Fruit fly (Drosophila melanogaster): ENCODE measurements around the gene CG17672.

CG17672 gene

DNA sequence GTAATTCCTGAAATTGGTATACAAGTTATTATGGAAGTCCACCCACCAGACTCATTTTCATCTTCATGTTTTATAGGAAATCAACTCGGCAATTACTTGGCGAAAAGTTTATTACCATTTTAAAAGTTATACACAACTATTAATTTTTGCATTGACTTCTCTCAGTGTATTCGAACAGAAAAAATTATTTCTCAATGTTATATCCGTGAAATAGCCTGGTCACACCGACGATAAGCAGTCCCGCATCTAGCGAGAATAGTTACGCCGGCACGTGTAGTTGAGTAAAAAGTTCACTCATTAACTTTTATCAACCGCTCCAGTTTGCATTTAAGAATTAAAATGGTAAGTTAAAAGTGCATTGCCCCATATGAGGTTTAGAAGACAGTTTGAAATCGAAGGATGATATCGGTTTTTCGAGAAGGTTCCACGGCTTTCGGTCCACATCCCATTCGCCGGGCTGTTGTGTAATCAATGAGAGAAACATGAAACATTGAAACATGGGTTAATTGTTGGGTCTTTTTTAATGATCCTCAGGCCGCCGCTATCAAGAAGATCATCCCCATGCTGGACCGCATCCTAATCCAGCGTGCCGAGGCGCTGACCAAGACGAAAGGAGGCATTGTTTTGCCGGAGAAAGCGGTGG, 12.8 kb upstream of the CG17672 start, which contains the start of gene CG11267 (continued):
- TF ChIP-seq CG17802 (tag; optimal IDR thresholded peaks at IDR 0.05) (peak; percentile 74), CG12769 (tag; optimal IDR thresholded peaks at IDR 0.05) (peak; percentile 83), Ets65A (GFP tag) (peak; percentile 98), gro (GFP tag; optimal IDR thresholded peaks at IDR 0.05) (peak; percentile 67), CG9876 (GFP tag; optimal IDR thresholded peaks at IDR 0.05) (peak; percentile 67), CG4707 (GFP tag; optimal IDR thresholded peaks at IDR 0.05) (no peak), CG6254 (GFP tag; optimal IDR thresholded peaks at IDR 0.05) (peak; percentile 71), MBD-R2 (GFP tag; IDR thresholded peaks at IDR 0.05) (peak; percentile 80; the same call in 1 of the 2 replicates), zfh2 (GFP tag; optimal IDR thresholded peaks at IDR 0.05) (peak; percentile 80), ewg (GFP tag; optimal IDR thresholded peaks at IDR 0.05) (peak; percentile 58), CG9215 (GFP tag; IDR thresholded peaks at IDR 0.05) (peak; percentile 72), cwo (GFP tag; optimal IDR thresholded peaks at IDR 0.05) (peak; percentile 84), H15 (GFP tag; IDR thresholded peaks at IDR 0.05) (peak; percentile 91), CG15269 (tag; optimal IDR thresholded peaks at IDR 0.05) (peak; percentile 82), pum (GFP tag; optimal IDR thresholded peaks at IDR 0.05) (peak; percentile 67), fu2 (GFP tag; optimal IDR thresholded peaks at IDR 0.05) (peak; percentile 70), disco-r (GFP tag; optimal IDR thresholded peaks at IDR 0.05) (peak; percentile 27), tin (GFP tag; optimal IDR thresholded peaks at IDR 0.05) (peak; percentile 87), CG1832 (GFP tag; optimal IDR thresholded peaks at IDR 0.05) (no peak), Optix (GFP tag; IDR thresholded peaks at IDR 0.05) (peak; percentile 52; the same call in 1 of the 3 replicates), CG6683 (GFP tag; optimal IDR thresholded peaks at IDR 0.05) (peak; percentile 65), CG32532 (GFP tag; IDR thresholded peaks at IDR 0.05) (peak; percentile 95), slbo (GFP tag; IDR thresholded peaks at IDR 0.05) (peak; percentile 88), btn (GFP tag; optimal IDR thresholded peaks at IDR 0.05) (peak; percentile 34), eve (GFP tag; optimal IDR thresholded peaks at IDR 0.05) (peak in 1 of 2 experiments; percentile 88), peb (GFP tag; IDR thresholded peaks at IDR 0.05) (peak; percentile 73), CG3163 (GFP tag; optimal IDR thresholded peaks at IDR 0.05) (peak; percentile 12), CG17568 (GFP tag; optimal IDR thresholded peaks at IDR 0.05) (peak; percentile 62), fd3F (GFP tag; optimal IDR thresholded peaks at IDR 0.05) (peak; percentile 56), amos (GFP tag; IDR thresholded peaks at IDR 0.05; ENCODE audit: partially characterized antibody) (no peak), Bgb (GFP tag; IDR thresholded peaks at IDR 0.05; ENCODE audit: partially characterized antibody) (no peak), Hr78 (GFP tag; optimal IDR thresholded peaks at IDR 0.05) (peak in 1 of 2 experiments; percentile 2), CG42726 (GFP tag; IDR thresholded peaks at IDR 0.05; ENCODE audit: partially characterized antibody) (no peak), dmrt11E (tag; optimal IDR thresholded peaks at IDR 0.05) (peak; percentile 62), en (GFP tag; optimal IDR thresholded peaks at IDR 0.05) (peak; percentile 68), CG18262 (tag; optimal IDR thresholded peaks at IDR 0.05) (peak; percentile 79), Poxn (GFP tag; IDR thresholded peaks at IDR 0.05) (peak; percentile 66; the same call in 1 of the 2 replicates), Dek (tag; optimal IDR thresholded peaks at IDR 0.05) (peak; percentile 85), CG2875 (GFP tag; optimal IDR thresholded peaks at IDR 0.05) (peak; percentile 48), CG14050 (GFP tag; IDR thresholded peaks at IDR 0.05) (peak; percentile 71; the same call in 2 of the 3 replicates), Abd-B (GFP tag; optimal IDR thresholded peaks at IDR 0.05) (peak; percentile 83), jing (GFP tag; optimal IDR thresholded peaks at IDR 0.05) (peak; percentile 32), toy (GFP tag; IDR thresholded peaks at IDR 0.05) (peak; percentile 68; the same call in 1 of the 2 replicates), CG9817 (tag; optimal IDR thresholded peaks at IDR 0.05) (peak; percentile 82), lola (GFP tag; optimal IDR thresholded peaks at IDR 0.05) (peak in 1 of 3 experiments; percentile 59), CG7963 (GFP tag; IDR thresholded peaks at IDR 0.05; ENCODE audit: partially characterized antibody) (no peak), chif (GFP tag; optimal IDR thresholded peaks at IDR 0.05) (peak; percentile 55 to 79), hth (optimal IDR thresholded peaks at IDR 0.05) (no peak)

All from whole organism, embryonic.